Worm (Caenorhabditis elegans): Measurements from ENCODE around the gene F08F8.7.

DNA sequence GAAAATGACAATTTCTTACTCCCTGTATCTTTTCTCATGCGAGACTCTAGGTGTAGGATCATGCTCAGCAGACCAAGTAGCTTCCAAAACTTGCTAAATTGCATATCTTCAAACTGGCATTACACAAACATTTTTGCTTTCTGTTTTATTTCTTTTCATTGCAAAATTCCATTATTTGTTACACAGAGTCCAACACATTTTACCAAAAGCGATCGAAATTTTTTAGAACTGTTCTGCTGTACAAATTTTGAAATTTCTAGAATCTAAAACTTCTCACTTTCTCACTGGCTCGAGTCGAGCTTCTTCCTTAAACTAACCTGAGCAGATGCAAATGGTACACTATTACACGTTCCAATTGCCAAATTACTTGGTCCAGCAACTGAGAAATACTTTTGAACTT, 32.5 kb downstream of the F08F8.7 start:
- TF ChIP-seq sem-2 (GFP tag; optimal IDR thresholded peaks at IDR 0.05) (no peak), lin-13 (tag; optimal IDR thresholded peaks at IDR 0.05) (no peak), nhr-237 (tag; optimal IDR thresholded peaks at IDR 0.05) (no peak), nhr-28 (tag; optimal IDR thresholded peaks at IDR 0.05) (no peak), blmp-1 (tag; optimal IDR thresholded peaks at IDR 0.05) (no peak), pha-4 (tag; optimal IDR thresholded peaks at IDR 0.05) (no peak), unc-39 (tag; optimal IDR thresholded peaks at IDR 0.05) (no peak), elt-3 (tag; optimal IDR thresholded peaks at IDR 0.05) (no peak), mep-1 (tag; optimal IDR thresholded peaks at IDR 0.05) (no peak), ztf-11 (tag; optimal IDR thresholded peaks at IDR 0.05) (no peak), elt-1 (tag; optimal IDR thresholded peaks at IDR 0.05; ENCODE audit: borderline replicate concordance, insufficient read depth) (no peak), mab-5 (tag; optimal IDR thresholded peaks at IDR 0.05) (no peak), ces-1 (GFP tag; optimal IDR thresholded peaks at IDR 0.05) (no peak), ham-2 (GFP tag; optimal IDR thresholded peaks at IDR 0.05) (no peak)

Measured in whole organism, mixed stage, embryonic.